Worm (Caenorhabditis elegans): Measurements from ENCODE around the gene C56C10.4.
"Not testable (repeated sequence)": the region's sequence is repeated elsewhere in the genome, so short reads cannot be mapped to it uniquely, and the experiment has no call there.

- TF ChIP-seq tab-1, ztf-29, T22C8.4, flt-1 (GFP tag; IDR thresholded peaks at IDR 0.05): not testable (repeated sequence)
Observed at ce11 chrII:6627182-6627581, 44.3 kb downstream of the C56C10.4 start, which contains the start of the genes F54H5.5 and F54H5.2.
